Worm (Caenorhabditis elegans) whole organism, L4 larva: ENCODE results near the gene clc-22.
A peak's percentile ranks its signal among the peaks of the same experiment; 100 is the strongest.

Source experiments
- F37D6.2 ChIP-seq: sonication (generic microtip); optimal IDR thresholded peaks from 2 replicates; lab custom pipeline; 2016; ENCODE audit warnings: mild to moderate bottlenecking, missing genetic modification characterization, missing compliant biosample characterization
- R02D3.7 ChIP-seq: fragments of 150-350 bp; sonication (generic microtip); optimal IDR thresholded peaks from 3 replicates; lab custom pipeline; 2014; ENCODE audit warnings: missing biosample characterization, missing genetic modification characterization
- dpl-1 ChIP-seq: fragments of 150-350 bp; optimal IDR thresholded peaks from 2 replicates; lab custom pipeline; 2014; ENCODE audit warnings: missing biosample characterization, missing genetic modification reagents, missing genetic modification characterization
- jun-1 ChIP-seq: fragments of 150-350 bp; optimal IDR thresholded peaks from 2 replicates; lab custom pipeline; 2014; ENCODE audit warnings: missing biosample characterization, missing genetic modification reagents, missing genetic modification characterization
- lin-39 ChIP-seq: fragments of 150-350 bp; optimal IDR thresholded peaks from 2 replicates; lab custom pipeline; 2014; ENCODE audit warnings: missing biosample characterization, missing genetic modification reagents, missing genetic modification characterization
- mdl-1 ChIP-seq, 2 experiments: fragments of 150-350 bp in 1 of 2; sonication (generic microtip) in 1 of 2; optimal IDR thresholded peaks; 2 replicates each; lab custom pipeline; 2014 to 2017; ENCODE audit warnings: missing biosample characterization in 2 of 2, missing genetic modification characterization in 2 of 2
- mes-2 ChIP-seq: sonication (generic microtip); optimal IDR thresholded peaks from 2 replicates; lab custom pipeline; 2016; ENCODE audit warnings: missing genotype, mild to moderate bottlenecking, missing genetic modification characterization, missing compliant biosample characterization; ENCODE audit not compliant: poor library complexity, severe bottlenecking
- nhr-28 ChIP-seq: fragments of 150-350 bp; optimal IDR thresholded peaks from 2 replicates; lab custom pipeline; 2014; ENCODE audit warnings: missing biosample characterization, missing genetic modification characterization
- pha-4 ChIP-seq, 2 experiments: fragments of 150-350 bp in 1 of 2; fragments of 200-800 bp in 1 of 2; sonication (Bioruptor generic) in 1 of 2; IDR thresholded peaks in 1 of 2; optimal IDR thresholded peaks in 1 of 2; 2 replicates each; pipeline versions ENCODE4 v1.3.6 to Lab custom; 2014 to 2022; ENCODE audit warnings: missing genetic modification characterization in 2 of 2, missing genetic modification reagents in 2 of 2, missing biosample characterization in 1 of 2, missing compliant biosample characterization in 1 of 2
- spr-3 ChIP-seq: fragments of 200-800 bp; sonication (Bioruptor generic); optimal IDR thresholded peaks from 2 replicates; lab custom pipeline; 2018; ENCODE audit warnings: mild to moderate bottlenecking, missing genetic modification characterization, missing compliant biosample characterization
- tra-1 ChIP-seq: fragments of 200-800 bp; sonication (Bioruptor generic); IDR thresholded peaks from 2 replicates; pipeline ENCODE4 v1.3.6; 2022; ENCODE audit warnings: missing genetic modification reagents, missing genetic modification characterization, missing compliant biosample characterization

- TF ChIP-seq F37D6.2 (no peak), nhr-28 (tag; lab: Kevin White, UChicago) (peak; percentile 49), pha-4 (GFP tag; IDR thresholded peaks at IDR 0.05; lab: Robert Waterston, UW) (no peak), pha-4 (tag; optimal IDR thresholded peaks at IDR 0.05; lab: Kevin White, UChicago) (no peak), dpl-1 (GFP tag; lab: Kevin White, UChicago) (no peak), lin-39 (tag; lab: Kevin White, UChicago) (no peak), R02D3.7 (no peak), mdl-1 (tag; optimal IDR thresholded peaks at IDR 0.05; lab: Kevin White, UChicago) (no peak), spr-3 (no peak), tra-1 (GFP tag; lab: Robert Waterston, UW) (no peak), mes-2 (tag; lab: Kevin White, UChicago) (no peak), jun-1 (no peak)
These were observed 6.1 kb downstream of the clc-22 start, which contains the start of gene Y14H12A.2 for ce11 chrII:3989627-3990367.
